Fruit fly (Drosophila melanogaster) whole organism, wandering third instar larva: ENCODE results near the gene CG9098.

ENCODE experiments used
- Abd-B ChIP-seq: fragments of >200 bp; optimal IDR thresholded peaks from 2 replicates; lab custom pipeline; 2017; ENCODE audit warnings: missing biosample characterization, missing genetic modification characterization
- CG32264 ChIP-seq: fragments of 200-800 bp; sonication (Bioruptor generic); optimal IDR thresholded peaks from 2 replicates; lab custom pipeline; 2016; ENCODE audit warnings: missing biosample characterization, missing genetic modification characterization
- CG9705 ChIP-seq: fragments of 200-800 bp; sonication (Bioruptor generic); optimal IDR thresholded peaks from 2 replicates; lab custom pipeline; 2018; ENCODE audit warnings: missing biosample characterization, mild to moderate bottlenecking, missing genetic modification characterization
- CrebA ChIP-seq: fragments of 200-800 bp; sonication (Bioruptor generic); optimal IDR thresholded peaks from 2 replicates; lab custom pipeline; 2016; ENCODE audit warnings: missing biosample characterization, mild to moderate bottlenecking, missing genetic modification characterization, borderline replicate concordance
- Dfd ChIP-seq: fragments of >200 bp; optimal IDR thresholded peaks from 2 replicates; lab custom pipeline; 2017; ENCODE audit warnings: missing biosample characterization, missing genetic modification characterization
- Dif ChIP-seq: fragments of 200-275, 200-300 bp; sonication (Bioruptor generic); optimal IDR thresholded peaks from 2 replicates; lab custom pipeline; 2018; ENCODE audit warnings: missing biosample characterization, missing genetic modification characterization; ENCODE audit not compliant: partially characterized antibody
- GATAd ChIP-seq: sonication (Bioruptor generic); optimal IDR thresholded peaks from 2 replicates; lab custom pipeline; 2016; ENCODE audit warnings: missing biosample characterization, missing genetic modification characterization
- HLH106 ChIP-seq: fragments of 200-800 bp; optimal IDR thresholded peaks from 3 replicates; lab custom pipeline; 2019; ENCODE audit warnings: missing biosample characterization, mild to moderate bottlenecking, missing genetic modification characterization, moderate library complexity
- Hnf4 ChIP-seq: fragments of 200-800 bp; sonication (Bioruptor generic); optimal IDR thresholded peaks from 2 replicates; lab custom pipeline; 2016; ENCODE audit warnings: missing biosample characterization, mild to moderate bottlenecking, missing genetic modification characterization
- Hr78 ChIP-seq: fragments of >200 bp; optimal IDR thresholded peaks from 2 replicates; lab custom pipeline; 2017; ENCODE audit warnings: missing biosample characterization, missing genetic modification characterization
- Hr83 ChIP-seq: fragments of 200-300 bp; sonication (Bioruptor generic); optimal IDR thresholded peaks from 2 replicates; lab custom pipeline; 2016; ENCODE audit warnings: missing biosample characterization, mild to moderate bottlenecking, missing genetic modification characterization, moderate library complexity; ENCODE audit not compliant: poor library complexity, severe bottlenecking
- Jra ChIP-seq: sonication (Bioruptor generic); optimal IDR thresholded peaks from 2 replicates; lab custom pipeline; 2016; ENCODE audit warnings: missing biosample characterization, missing genetic modification characterization
- Mio ChIP-seq: sonication (Bioruptor generic); optimal IDR thresholded peaks from 2 replicates; lab custom pipeline; 2016; ENCODE audit warnings: missing biosample characterization, missing genetic modification characterization
- Myc ChIP-seq: fragments of >200 bp; optimal IDR thresholded peaks from 2 replicates; lab custom pipeline; 2017
- N ChIP-seq: fragments of >200 bp; optimal IDR thresholded peaks from 2 replicates; lab custom pipeline; 2018; ENCODE audit warnings: missing biosample characterization, missing external identifiers, missing genetic modification characterization
- OdsH ChIP-seq: fragments of 200-800 bp; sonication (Bioruptor generic); optimal IDR thresholded peaks from 2 replicates; lab custom pipeline; 2016; ENCODE audit warnings: missing biosample characterization, mild to moderate bottlenecking, missing genetic modification characterization
- Rel ChIP-seq, 2 experiments: fragments of 200-800 bp; sonication (Bioruptor generic) in 1 of 2; optimal IDR thresholded peaks; 2 replicates in 1 of 2; 3 replicates in 1 of 2; lab custom pipeline; 2016 to 2019; ENCODE audit warnings: mild to moderate bottlenecking in 2 of 2, missing biosample characterization in 2 of 2, missing genetic modification characterization in 2 of 2, moderate library complexity in 1 of 2
- Sp1 ChIP-seq: fragments of 200-800 bp; sonication (Bioruptor generic); optimal IDR thresholded peaks from 3 replicates; lab custom pipeline; 2019; ENCODE audit warnings: missing biosample characterization, mild to moderate bottlenecking, missing genetic modification characterization, moderate library complexity
- Vsx2 ChIP-seq: fragments of 200-300, 225-300 bp; sonication (Bioruptor generic); optimal IDR thresholded peaks from 2 replicates; lab custom pipeline; 2018; ENCODE audit warnings: missing biosample characterization, missing genetic modification characterization; ENCODE audit not compliant: partially characterized antibody
- br ChIP-seq: fragments of 200-800 bp; sonication (Bioruptor generic); optimal IDR thresholded peaks from 2 replicates; lab custom pipeline; 2016; ENCODE audit warnings: missing biosample characterization, missing genetic modification characterization
- brk ChIP-seq: fragments of 200-800 bp; sonication (Bioruptor generic); optimal IDR thresholded peaks from 2 replicates; lab custom pipeline; 2016; ENCODE audit warnings: missing biosample characterization, mild to moderate bottlenecking, missing genetic modification characterization
- dl ChIP-seq, 2 experiments: fragments of 175-275, 200-275 bp in 1 of 2; fragments of 200-275 bp in 1 of 2; sonication (Bioruptor generic); optimal IDR thresholded peaks; lab custom pipeline; 2018; ENCODE audit warnings: mild to moderate bottlenecking in 2 of 2, missing biosample characterization in 2 of 2, missing genetic modification characterization in 2 of 2, moderate library complexity in 2 of 2; ENCODE audit not compliant: partially characterized antibody in 2 of 2, insufficient read depth in 1 of 2
- dmrt93B ChIP-seq: fragments of 200-800 bp; sonication (Bioruptor generic); optimal IDR thresholded peaks from 2 replicates; lab custom pipeline; 2018; ENCODE audit warnings: missing biosample characterization, mild to moderate bottlenecking, missing genetic modification characterization
- dsf ChIP-seq: sonication (Bioruptor generic); optimal IDR thresholded peaks from 2 replicates; lab custom pipeline; 2016; ENCODE audit warnings: missing biosample characterization, missing genetic modification characterization, borderline replicate concordance
- foxo ChIP-seq, 2 experiments: fragments of 200-800 bp; sonication (Bioruptor generic); optimal IDR thresholded peaks; 2 replicates in 1 of 2; 3 replicates in 1 of 2; lab custom pipeline; 2016 to 2017; ENCODE audit warnings: missing biosample characterization in 2 of 2, missing genetic modification characterization in 2 of 2
- fru ChIP-seq: fragments of 200-800 bp; sonication (Bioruptor generic); optimal IDR thresholded peaks from 3 replicates; lab custom pipeline; 2016; ENCODE audit warnings: missing biosample characterization, mild to moderate bottlenecking, missing genetic modification characterization
- h ChIP-seq: fragments of 200-800 bp; sonication (Bioruptor generic); optimal IDR thresholded peaks from 3 replicates; lab custom pipeline; 2016; ENCODE audit warnings: missing biosample characterization, mild to moderate bottlenecking, missing genetic modification characterization
- jim ChIP-seq: fragments of 175-275, 200-325 bp; sonication (Bioruptor generic); optimal IDR thresholded peaks from 2 replicates; lab custom pipeline; 2016; ENCODE audit warnings: missing biosample characterization, mild to moderate bottlenecking, missing genetic modification characterization
- lola ChIP-seq: fragments of >200 bp; optimal IDR thresholded peaks from 2 replicates; lab custom pipeline; 2017; ENCODE audit warnings: missing biosample characterization, missing genetic modification characterization
- pan ChIP-seq: fragments of >200 bp; optimal IDR thresholded peaks from 2 replicates; lab custom pipeline; 2017
- psq ChIP-seq: fragments of 200-800 bp; sonication (Bioruptor generic); optimal IDR thresholded peaks from 3 replicates; lab custom pipeline; 2017; ENCODE audit warnings: missing biosample characterization, mild to moderate bottlenecking, missing genetic modification characterization, moderate library complexity
- rgr ChIP-seq: fragments of 200-800 bp; sonication (Bioruptor generic); optimal IDR thresholded peaks from 3 replicates; lab custom pipeline; 2016; ENCODE audit warnings: missing biosample characterization, mild to moderate bottlenecking, missing genetic modification characterization
- sage ChIP-seq: fragments of 200-800 bp; sonication (Bioruptor generic); optimal IDR thresholded peaks from 2 replicates; lab custom pipeline; 2016; ENCODE audit warnings: missing biosample characterization, mild to moderate bottlenecking, missing genetic modification characterization
- sv ChIP-seq: fragments of 200-800 bp; sonication (Bioruptor generic); optimal IDR thresholded peaks from 3 replicates; lab custom pipeline; 2016; ENCODE audit warnings: missing biosample characterization, missing genetic modification characterization
- tai ChIP-seq: sonication (Bioruptor generic); optimal IDR thresholded peaks from 2 replicates; lab custom pipeline; 2016; ENCODE audit warnings: missing biosample characterization, missing genetic modification characterization
- usp ChIP-seq: fragments of >200 bp; optimal IDR thresholded peaks from 2 replicates; lab custom pipeline; 2017; ENCODE audit warnings: missing biosample characterization, missing genetic modification characterization
- woc ChIP-seq: sonication (Bioruptor generic); optimal IDR thresholded peaks from 2 replicates; lab custom pipeline; 2016; ENCODE audit warnings: missing biosample characterization, mild to moderate bottlenecking, missing genetic modification characterization

The CG9098 gene

DNA sequence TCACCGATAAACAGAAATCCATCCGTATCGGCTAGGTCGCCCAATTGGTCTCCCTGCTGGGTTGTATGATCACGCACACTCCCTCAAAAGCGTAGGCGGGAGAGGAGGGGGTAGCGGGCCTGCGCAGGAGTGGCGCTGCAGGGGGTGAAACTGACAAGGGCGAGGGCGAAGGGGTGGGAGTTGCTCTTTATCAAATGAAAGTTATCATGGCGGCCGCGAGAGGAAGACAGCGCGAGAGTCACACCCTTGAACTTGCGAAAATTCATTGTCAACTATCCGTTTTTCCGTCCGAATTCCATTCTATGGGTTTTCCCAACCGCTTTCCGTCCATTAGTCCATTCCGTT is 33.1 kb downstream of the CG9098 start:
- TF ChIP-seq Dif = peak; percentile 4
- TF ChIP-seq sage = no peak
- peak; percentile 4 for TF ChIP-seq dmrt93B (GFP tag; lab: Kevin White, UChicago)

DNA sequence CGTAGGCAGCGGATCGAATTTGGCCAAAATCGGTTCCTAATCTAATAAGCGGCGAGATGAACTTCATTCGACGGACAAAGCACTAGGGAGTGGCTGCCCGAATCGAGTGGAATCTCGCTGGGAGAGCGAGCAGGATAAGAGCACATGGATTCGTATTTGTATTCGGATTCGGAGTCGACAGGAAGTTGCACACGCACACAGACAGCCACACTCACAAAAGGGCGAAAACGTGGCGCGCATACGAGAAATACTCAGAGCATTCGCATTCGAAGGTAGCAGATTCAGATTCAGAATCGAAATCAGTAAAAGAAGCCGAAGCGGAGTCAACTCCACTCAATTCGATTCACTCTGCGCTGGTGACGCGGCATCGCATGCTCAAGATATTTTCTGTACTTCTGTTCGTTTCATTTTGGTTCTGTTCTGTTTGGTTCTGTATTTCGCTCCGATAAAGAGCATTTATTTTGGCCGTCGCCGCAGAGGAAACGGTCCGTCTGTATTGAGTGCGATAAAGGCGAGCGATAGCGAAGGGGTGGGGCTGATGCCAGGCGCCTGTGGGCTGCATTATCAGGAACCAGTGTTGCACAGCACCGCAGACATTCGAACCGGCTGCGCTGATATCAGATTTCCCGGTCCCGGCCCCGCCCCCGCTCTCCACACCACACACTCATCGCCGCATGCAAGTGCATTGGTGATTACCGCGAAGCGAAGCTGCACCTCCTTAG is 33.6 kb downstream of the CG9098 start:
- TF ChIP-seq br (GFP tag; lab: Kevin White, UChicago) = peak; percentile 50
- TF ChIP-seq lola (GFP tag; lab: Kevin White, UChicago) = no peak
- peak; percentile 3 for TF ChIP-seq Hr78 (GFP tag; lab: Kevin White, UChicago)
- TF ChIP-seq dmrt93B (GFP tag; lab: Kevin White, UChicago) = no peak
- peak; percentile 78 for TF ChIP-seq Rel (GFP tag; optimal IDR thresholded peaks at IDR 0.05; lab: Kevin White, UChicago)
- TF ChIP-seq Rel (tag; optimal IDR thresholded peaks at IDR 0.05; lab: Kevin White, UChicago) = peak; percentile 72
- TF ChIP-seq usp (GFP tag; lab: Kevin White, UChicago) = no peak
- peak; percentile 7 for TF ChIP-seq Sp1 (GFP tag; lab: Kevin White, UChicago)
- TF ChIP-seq OdsH (GFP tag; lab: Kevin White, UChicago) = peak; percentile 34
- no peak for TF ChIP-seq GATAd (GFP tag; lab: Kevin White, UChicago)
- TF ChIP-seq CG32264 (GFP tag; lab: Kevin White, UChicago) = no peak
- TF ChIP-seq Dif = no peak
- peak; percentile 53 for TF ChIP-seq Hnf4 (GFP tag; lab: Kevin White, UChicago)
- peak; percentile 94 for TF ChIP-seq CrebA (GFP tag; lab: Kevin White, UChicago)
- peak; percentile 21 for TF ChIP-seq HLH106 (tag; lab: Kevin White, UChicago)
- peak; percentile 18 to 24 for TF ChIP-seq foxo (GFP tag; optimal IDR thresholded peaks at IDR 0.05; lab: Kevin White, UChicago)
- peak; percentile 37 for TF ChIP-seq woc (GFP tag; lab: Kevin White, UChicago)
- TF ChIP-seq brk (GFP tag; lab: Kevin White, UChicago) = peak; percentile 70
- TF ChIP-seq dl (GFP tag; optimal IDR thresholded peaks at IDR 0.05; lab: Kevin White, UChicago; ENCODE audit: insufficient read depth in 1 of 2, partially characterized antibody in 2 of 2) = no peak
- TF ChIP-seq Mio (GFP tag; lab: Kevin White, UChicago) = peak; percentile 37
- TF ChIP-seq psq (GFP tag; lab: Kevin White, UChicago) = peak; percentile 23
- no peak for TF ChIP-seq pan (lab: Kevin White, UChicago)
- peak; percentile 38 for TF ChIP-seq rgr (GFP tag; lab: Kevin White, UChicago)
- TF ChIP-seq Hr83 (GFP tag; lab: Kevin White, UChicago) = peak; percentile 70
- peak; percentile 79 for TF ChIP-seq h (GFP tag; lab: Kevin White, UChicago)
- peak; percentile 67 for TF ChIP-seq Jra (GFP tag; lab: Kevin White, UChicago)
- TF ChIP-seq tai (GFP tag; lab: Kevin White, UChicago) = no peak

DNA sequence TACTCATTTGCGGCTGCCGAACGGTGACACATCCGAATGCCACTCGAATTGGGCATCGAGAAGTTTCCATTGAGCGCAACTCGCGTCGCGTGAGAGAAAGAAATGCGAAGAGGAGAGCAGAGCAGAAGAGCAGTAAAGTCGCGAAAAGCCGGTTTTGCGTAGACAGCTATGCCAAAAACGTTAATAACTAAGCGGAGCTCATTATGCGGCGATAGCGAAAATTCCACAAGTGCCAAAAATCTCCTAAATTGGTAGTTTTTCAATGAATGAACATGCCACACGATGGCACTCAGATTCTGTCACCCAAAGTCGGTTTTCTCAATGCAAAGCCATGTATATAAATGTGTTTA is 34.4 kb downstream of the CG9098 start:
- TF ChIP-seq N (GFP tag; lab: Kevin White, UChicago) (no peak), Jra (GFP tag; lab: Kevin White, UChicago) (peak; percentile 33), Dif (no peak), sv (no peak), Vsx2 (GFP tag; lab: Kevin White, UChicago) (no peak)

- TF ChIP-seq h (GFP tag; lab: Kevin White, UChicago) = peak; percentile 61
- peak; percentile 17 to 27 for TF ChIP-seq dl (GFP tag; optimal IDR thresholded peaks at IDR 0.05; lab: Kevin White, UChicago; ENCODE audit: insufficient read depth in 1 of 2, partially characterized antibody in 2 of 2)
- no peak for TF ChIP-seq Abd-B (GFP tag; lab: Kevin White, UChicago)
- no peak for TF ChIP-seq sage
- peak; percentile 61 for TF ChIP-seq psq (GFP tag; lab: Kevin White, UChicago)
- TF ChIP-seq Hr78 (GFP tag; lab: Kevin White, UChicago) = no peak
- TF ChIP-seq Jra (GFP tag; lab: Kevin White, UChicago) = no peak
- peak; percentile 3 for TF ChIP-seq br (GFP tag; lab: Kevin White, UChicago)
- peak; percentile 50 for TF ChIP-seq fru (GFP tag; lab: Kevin White, UChicago)
- TF ChIP-seq Hnf4 (GFP tag; lab: Kevin White, UChicago) = no peak
- no peak for TF ChIP-seq Rel (GFP tag; optimal IDR thresholded peaks at IDR 0.05; lab: Kevin White, UChicago)
- peak; percentile 35 for TF ChIP-seq Rel (tag; optimal IDR thresholded peaks at IDR 0.05; lab: Kevin White, UChicago)
- no peak for TF ChIP-seq brk (GFP tag; lab: Kevin White, UChicago)
- TF ChIP-seq Myc (lab: Kevin White, UChicago) = no peak
- TF ChIP-seq GATAd (GFP tag; lab: Kevin White, UChicago) = no peak
- peak; percentile 39 for TF ChIP-seq rgr (GFP tag; lab: Kevin White, UChicago)
- TF ChIP-seq tai (GFP tag; lab: Kevin White, UChicago) = no peak
- TF ChIP-seq Dfd (GFP tag; lab: Kevin White, UChicago) = no peak
- TF ChIP-seq pan (lab: Kevin White, UChicago) = no peak
- no peak for TF ChIP-seq N (GFP tag; lab: Kevin White, UChicago)
- no peak for TF ChIP-seq usp (GFP tag; lab: Kevin White, UChicago)
- TF ChIP-seq CG9705 (GFP tag; lab: Kevin White, UChicago) = peak; percentile 27
- no peak for TF ChIP-seq lola (GFP tag; lab: Kevin White, UChicago)
- TF ChIP-seq CrebA (GFP tag; lab: Kevin White, UChicago) = no peak
- TF ChIP-seq foxo (GFP tag; optimal IDR thresholded peaks at IDR 0.05; lab: Kevin White, UChicago) = peak in 1 of 2 experiments; percentile 37
- TF ChIP-seq dsf = no peak
- no peak for TF ChIP-seq woc (GFP tag; lab: Kevin White, UChicago)
- TF ChIP-seq jim (GFP tag; lab: Kevin White, UChicago) = no peak
- peak; percentile 60 for TF ChIP-seq Sp1 (GFP tag; lab: Kevin White, UChicago)
- peak; percentile 54 for TF ChIP-seq Dif
- no peak for TF ChIP-seq CG32264 (GFP tag; lab: Kevin White, UChicago)
Observed at dm6 chr2L:5977070-5977728, 34.9 kb downstream of the CG9098 start.
